Worm (Caenorhabditis elegans): ENCODE data around the gene T09F5.1.

Gene T09F5.1

ce11 chrV:15197955-15198354, 49.1 kb downstream of the T09F5.1 start, which contains the start of gene srw-1:
TSS of gene srw-1 (plus strand) at chrV:15198255.
- TF ChIP-seq nhr-12 (tag; optimal IDR thresholded peaks at IDR 0.05), result no peak
- TF ChIP-seq mdl-1 (tag; optimal IDR thresholded peaks at IDR 0.05), result no peak
- TF ChIP-seq sma-3 (GFP tag; optimal IDR thresholded peaks at IDR 0.05), result no peak
- no peak for TF ChIP-seq nhr-25 (tag; optimal IDR thresholded peaks at IDR 0.05)
- no peak for TF ChIP-seq sma-9 (GFP tag; optimal IDR thresholded peaks at IDR 0.05)
- TF ChIP-seq sma-9 (tag; optimal IDR thresholded peaks at IDR 0.05), result no peak
- no peak for TF ChIP-seq ztf-1 (GFP tag; conservative IDR thresholded peaks at IDR 0.05)
- no peak for TF ChIP-seq nhr-129 (tag; optimal IDR thresholded peaks at IDR 0.05)
- no peak for TF ChIP-seq ztf-4 (tag; optimal IDR thresholded peaks at IDR 0.05)
- no peak for TF ChIP-seq nhr-77 (tag; optimal IDR thresholded peaks at IDR 0.05)
- no peak for TF ChIP-seq nhr-11 (tag; optimal IDR thresholded peaks at IDR 0.05)
- TF ChIP-seq skn-1 (tag; optimal IDR thresholded peaks at IDR 0.05), result no peak
- TF ChIP-seq lin-11 (tag; optimal IDR thresholded peaks at IDR 0.05), result no peak
- TF ChIP-seq F13H6.1 (tag; optimal IDR thresholded peaks at IDR 0.05), result no peak
- TF ChIP-seq nhr-237 (tag; optimal IDR thresholded peaks at IDR 0.05), result no peak
- no peak for TF ChIP-seq ztf-11 (tag; optimal IDR thresholded peaks at IDR 0.05)

- no peak for TF ChIP-seq sem-4 (tag; optimal IDR thresholded peaks at IDR 0.05)
- TF ChIP-seq skn-1 (tag; optimal IDR thresholded peaks at IDR 0.05), result no peak
- no peak for TF ChIP-seq sma-3 (GFP tag; optimal IDR thresholded peaks at IDR 0.05)
- no peak for TF ChIP-seq nhr-23 (tag; optimal IDR thresholded peaks at IDR 0.05)
- TF ChIP-seq nhr-237 (tag; optimal IDR thresholded peaks at IDR 0.05), result no peak
- TF ChIP-seq unc-62 (GFP tag; optimal IDR thresholded peaks at IDR 0.05), result no peak
- no peak for TF ChIP-seq blmp-1 (tag; optimal IDR thresholded peaks at IDR 0.05; ENCODE audit: insufficient read depth)
- no peak for TF ChIP-seq F13H6.1 (tag; optimal IDR thresholded peaks at IDR 0.05)
- no peak for TF ChIP-seq nhr-25 (tag; optimal IDR thresholded peaks at IDR 0.05)
Measured at ce11 chrV:15199768-15200167, 50.9 kb downstream of the T09F5.1 start, which contains the start of gene Y75B12B.10. TSS of gene Y75B12B.10 (plus strand) at chrV:15200068.

Measured in whole organism, L2 larva.